Worm (Caenorhabditis elegans): ENCODE results near the gene hmgr-1.

Gene hmgr-1

ce11 chrIII:7347049-7347448 lies 12.2 kb upstream of the hmgr-1 start, which contains the start of gene F08F8.7:
Gene F08F8.7, minus strand, starts transcription at chrIII:7347149.
- no peak for TF ChIP-seq hmg-4 (GFP tag; optimal IDR thresholded peaks at IDR 0.05)
- no peak for TF ChIP-seq pes-1 (GFP tag; IDR thresholded peaks at IDR 0.05)
- no peak for TF ChIP-seq ceh-13 (GFP tag; optimal IDR thresholded peaks at IDR 0.05)

- TF ChIP-seq ama-1 (optimal IDR thresholded peaks at IDR 0.05) (no peak), B0310.2 (tag; optimal IDR thresholded peaks at IDR 0.05) (no peak), ceh-36 (tag; optimal IDR thresholded peaks at IDR 0.05) (no peak), flt-1 (GFP tag; IDR thresholded peaks at IDR 0.05) (no peak), scrt-1 (GFP tag; IDR thresholded peaks at IDR 0.05) (no peak), hnd-1 (tag; optimal IDR thresholded peaks at IDR 0.05) (no peak), hmbx-1 (tag; optimal IDR thresholded peaks at IDR 0.05) (no peak), ets-7 (tag; optimal IDR thresholded peaks at IDR 0.05) (no peak), hmg-4 (GFP tag; optimal IDR thresholded peaks at IDR 0.05) (no peak), ceh-13 (GFP tag; optimal IDR thresholded peaks at IDR 0.05) (no peak), aly-1 (tag; optimal IDR thresholded peaks at IDR 0.05) (no peak), sea-1 (GFP tag; conservative IDR thresholded peaks at IDR 0.05) (no peak), pes-1 (GFP tag; IDR thresholded peaks at IDR 0.05) (no peak), tra-4 (tag; optimal IDR thresholded peaks at IDR 0.05) (no peak), tbx-11 (GFP tag; IDR thresholded peaks at IDR 0.05) (no peak)
Measured at ce11 chrIII:7349075-7349474, 10.2 kb upstream of the hmgr-1 start, which contains the start of gene gos-28. Gene gos-28, minus strand, starts transcription at chrIII:7349175.

ce11 chrIII:7353871-7354270 lies 5.4 kb upstream of the hmgr-1 start, which contains the start of gene F08F8.9:
Gene F08F8.9, minus strand, starts transcription at chrIII:7353971.
- TF ChIP-seq aly-1 (tag; optimal IDR thresholded peaks at IDR 0.05) (no peak), hmg-4 (GFP tag; optimal IDR thresholded peaks at IDR 0.05) (no peak), ceh-13 (GFP tag; optimal IDR thresholded peaks at IDR 0.05) (no peak), pes-1 (GFP tag; IDR thresholded peaks at IDR 0.05) (no peak)

- TF ChIP-seq hnd-1 (tag; optimal IDR thresholded peaks at IDR 0.05) (no peak), hmbx-1 (tag; optimal IDR thresholded peaks at IDR 0.05) (no peak), F13C5.2 (tag; optimal IDR thresholded peaks at IDR 0.05) (no peak), flt-1 (GFP tag; IDR thresholded peaks at IDR 0.05) (no peak), tbx-37 (GFP tag; conservative IDR thresholded peaks at IDR 0.05) (no peak), ceh-13 (GFP tag; optimal IDR thresholded peaks at IDR 0.05) (no peak), aly-1 (tag; optimal IDR thresholded peaks at IDR 0.05) (no peak), sea-1 (GFP tag; conservative IDR thresholded peaks at IDR 0.05) (no peak), tra-4 (tag; optimal IDR thresholded peaks at IDR 0.05) (no peak), ama-1 (optimal IDR thresholded peaks at IDR 0.05) (no peak), B0310.2 (tag; optimal IDR thresholded peaks at IDR 0.05) (no peak), pes-1 (GFP tag; IDR thresholded peaks at IDR 0.05) (no peak), ets-7 (tag; optimal IDR thresholded peaks at IDR 0.05) (no peak), ceh-36 (tag; optimal IDR thresholded peaks at IDR 0.05) (no peak), hmg-4 (GFP tag; optimal IDR thresholded peaks at IDR 0.05) (no peak)
Measured at ce11 chrIII:7357356-7357755, 1.9 kb upstream of the hmgr-1 start, which contains the start of gene F08F8.10. Gene F08F8.10, minus strand, starts transcription at chrIII:7357393.

ce11 chrIII:7358627-7359026 lies 671 bp upstream of the hmgr-1 start:
- TF ChIP-seq ama-1 (optimal IDR thresholded peaks at IDR 0.05): no peak

- TF ChIP-seq B0310.2 (tag; optimal IDR thresholded peaks at IDR 0.05) (no peak), F13C5.2 (tag; optimal IDR thresholded peaks at IDR 0.05) (no peak), ceh-36 (tag; optimal IDR thresholded peaks at IDR 0.05) (no peak), tbx-37 (GFP tag; conservative IDR thresholded peaks at IDR 0.05) (no peak), hmbx-1 (tag; optimal IDR thresholded peaks at IDR 0.05) (no peak)
Measured at ce11 chrIII:7365602-7366001, 6.3 kb downstream of the hmgr-1 start, which contains the start of gene F08F8.11. Gene F08F8.11, plus strand, starts transcription at chrIII:7365902.

- TF ChIP-seq flt-1 (GFP tag; IDR thresholded peaks at IDR 0.05): no peak
- TF ChIP-seq ceh-13 (GFP tag; optimal IDR thresholded peaks at IDR 0.05): no peak
- TF ChIP-seq B0310.2 (tag; optimal IDR thresholded peaks at IDR 0.05): no peak
- TF ChIP-seq hmbx-1 (tag; optimal IDR thresholded peaks at IDR 0.05): no peak
Measured at ce11 chrIII:7367012-7367760, 7.9 kb downstream of the hmgr-1 start, which contains the start of the genes T20B12.5 and T20B12.4. Gene T20B12.5, minus strand, starts transcription at chrIII:7367112. Gene T20B12.4, plus strand, starts transcription at chrIII:7367710.

- no peak for TF ChIP-seq pes-1 (GFP tag; IDR thresholded peaks at IDR 0.05)
- no peak for TF ChIP-seq flt-1 (GFP tag; IDR thresholded peaks at IDR 0.05)
- no peak for TF ChIP-seq sea-1 (GFP tag; conservative IDR thresholded peaks at IDR 0.05)
- TF ChIP-seq tbx-11 (GFP tag; IDR thresholded peaks at IDR 0.05): 0 out of 2 replicates have a peak, but pooled peaks have one; percentile 40
- no peak for TF ChIP-seq ceh-36 (tag; optimal IDR thresholded peaks at IDR 0.05)
- TF ChIP-seq ama-1 (optimal IDR thresholded peaks at IDR 0.05): no peak
Measured at ce11 chrIII:7369394-7370024, 10.2 kb downstream of the hmgr-1 start.

All from whole organism, early embryonic.